Fruit fly (Drosophila melanogaster) whole organism, adult: ENCODE results near the gene CG8028.

Source experiments
- CG11617 ChIP-seq: fragments of 200-800 bp; sonication (Bioruptor generic); optimal IDR thresholded peaks from 2 replicates; lab custom pipeline; 2017; ENCODE audit warnings: mild to moderate bottlenecking, missing biosample characterization, missing genetic modification reagents, missing genetic modification characterization
- CG12768 ChIP-seq: fragments of 200-800 bp; sonication (Bioruptor generic); optimal IDR thresholded peaks from 2 replicates; lab custom pipeline; 2017; ENCODE audit warnings: missing biosample characterization, missing genetic modification characterization, mild to moderate bottlenecking, moderate library complexity, missing genetic modification reagents
- CG14711 ChIP-seq: fragments of 200-800 bp; sonication (Bioruptor generic); optimal IDR thresholded peaks from 2 replicates; lab custom pipeline; 2018; ENCODE audit warnings: missing biosample characterization, mild to moderate bottlenecking, missing genetic modification characterization, moderate library complexity
- CG1620 ChIP-seq: fragments of 200-800 bp; sonication (Bioruptor generic); optimal IDR thresholded peaks from 2 replicates; lab custom pipeline; 2016; ENCODE audit warnings: missing biosample characterization, missing genetic modification characterization
- CG33017 ChIP-seq: fragments of 200-800 bp; sonication (Bioruptor generic); optimal IDR thresholded peaks from 2 replicates; lab custom pipeline; 2018; ENCODE audit warnings: missing biosample characterization, mild to moderate bottlenecking, missing genetic modification characterization, moderate library complexity
- CG5204 ChIP-seq: fragments of 200-800 bp; sonication (Bioruptor generic); optimal IDR thresholded peaks from 2 replicates; lab custom pipeline; 2016; ENCODE audit warnings: missing biosample characterization, missing genetic modification characterization
- CG7045 ChIP-seq: fragments of 200-800 bp; sonication (Bioruptor generic); optimal IDR thresholded peaks from 2 replicates; lab custom pipeline; 2017; ENCODE audit warnings: missing biosample characterization, mild to moderate bottlenecking, missing genetic modification characterization
- CG7101 ChIP-seq: fragments of 200-800 bp; sonication (Bioruptor generic); optimal IDR thresholded peaks from 2 replicates; lab custom pipeline; 2018; ENCODE audit warnings: missing biosample characterization, mild to moderate bottlenecking, missing genetic modification characterization, moderate library complexity
- Clk ChIP-seq: fragments of 200-800 bp; sonication (Bioruptor generic); optimal IDR thresholded peaks from 2 replicates; lab custom pipeline; 2017; ENCODE audit warnings: missing biosample characterization, missing genetic modification characterization
- Crg-1 ChIP-seq: fragments of 200-800 bp; sonication (Bioruptor generic); optimal IDR thresholded peaks from 2 replicates; lab custom pipeline; 2016; ENCODE audit warnings: missing biosample characterization, missing genetic modification characterization
- Hr96 ChIP-seq: fragments of 200-800 bp; sonication (Bioruptor generic); optimal IDR thresholded peaks from 2 replicates; lab custom pipeline; 2016; ENCODE audit warnings: missing biosample characterization, missing genetic modification characterization
- Mnt ChIP-seq: fragments of 200-800 bp; sonication (Bioruptor generic); optimal IDR thresholded peaks from 2 replicates; lab custom pipeline; 2016; ENCODE audit warnings: missing biosample characterization, mild to moderate bottlenecking, missing genetic modification characterization
- bab1 ChIP-seq: fragments of 200-800 bp; sonication (Bioruptor generic); optimal IDR thresholded peaks from 3 replicates; lab custom pipeline; 2019; ENCODE audit warnings: missing biosample characterization, mild to moderate bottlenecking, missing genetic modification characterization, moderate library complexity
- cic ChIP-seq: fragments of 200-800 bp; sonication (Bioruptor generic); optimal IDR thresholded peaks from 2 replicates; lab custom pipeline; 2017; ENCODE audit warnings: missing biosample characterization, mild to moderate bottlenecking, missing genetic modification characterization, moderate library complexity
- cnc ChIP-seq, 2 experiments: fragments of >200 bp; optimal IDR thresholded peaks; 2 replicates each; lab custom pipeline; 2017
- kay ChIP-seq: fragments of 200-800 bp; sonication (Bioruptor generic); peaks from one replicate; lab custom pipeline; 2016; ENCODE audit warnings: missing biosample characterization, missing genetic modification characterization, borderline replicate concordance
- ovo ChIP-seq: fragments of 200-800 bp; sonication (Bioruptor generic); optimal IDR thresholded peaks from 2 replicates; lab custom pipeline; 2016; ENCODE audit warnings: missing biosample characterization, missing genetic modification characterization
- pad ChIP-seq: fragments of 200-800 bp; sonication (Bioruptor generic); optimal IDR thresholded peaks from 3 replicates; lab custom pipeline; 2017; ENCODE audit warnings: missing biosample characterization, missing genetic modification characterization, mild to moderate bottlenecking, moderate library complexity, missing genetic modification reagents
- tj ChIP-seq: fragments of 200-800 bp; sonication (Bioruptor generic); optimal IDR thresholded peaks from 3 replicates; lab custom pipeline; 2017; ENCODE audit warnings: missing biosample characterization, mild to moderate bottlenecking, missing genetic modification characterization, moderate library complexity
- toe ChIP-seq: fragments of 200-800 bp; sonication (Bioruptor generic); optimal IDR thresholded peaks from 2 replicates; lab custom pipeline; 2016; ENCODE audit warnings: missing biosample characterization, missing genetic modification characterization

The CG8028 gene

dm6 chrX:19276489-19277117 is 3.5 kb downstream of the CG8028 start, which contains the start of the genes CG32537 and CG32536:
Gene CG32537, minus strand, starts transcription at chrX:19276539.
Gene CG32536, minus strand, starts transcription at chrX:19276898.
- no peak for TF ChIP-seq CG1620 (GFP tag; lab: Kevin White, UChicago)
- TF ChIP-seq CG14711 (tag; lab: Kevin White, UChicago): no peak
- no peak for TF ChIP-seq Crg-1 (GFP tag; lab: Kevin White, UChicago)
- no peak for TF ChIP-seq Clk (GFP tag; lab: Kevin White, UChicago)
- TF ChIP-seq pad (GFP tag; lab: Kevin White, UChicago): no peak
- TF ChIP-seq ovo (GFP tag; lab: Kevin White, UChicago): peak; percentile 16
- peak; percentile 4 for TF ChIP-seq bab1 (GFP tag; lab: Kevin White, UChicago)
- TF ChIP-seq CG7101 (tag; lab: Kevin White, UChicago): no peak

dm6 chrX:19268484-19269068 is 11.6 kb downstream of the CG8028 start, which contains the start of gene CG8010:
Gene CG8010, minus strand, starts transcription at chrX:19268896.
- TF ChIP-seq CG1620 (GFP tag; lab: Kevin White, UChicago) (peak; percentile 24), CG7101 (tag; lab: Kevin White, UChicago) (peak; percentile 50), CG7045 (GFP tag; lab: Kevin White, UChicago) (no peak), CG14711 (tag; lab: Kevin White, UChicago) (no peak), Crg-1 (GFP tag; lab: Kevin White, UChicago) (peak; percentile 50), kay (GFP tag; lab: Kevin White, UChicago) (no peak), CG12768 (GFP tag; lab: Kevin White, UChicago) (no peak), Clk (GFP tag; lab: Kevin White, UChicago) (no peak), tj (GFP tag; lab: Kevin White, UChicago) (peak; percentile 97), Mnt (GFP tag; lab: Kevin White, UChicago) (peak; percentile 95), Hr96 (no peak), toe (GFP tag; lab: Kevin White, UChicago) (no peak), ovo (GFP tag; lab: Kevin White, UChicago) (no peak), CG11617 (GFP tag; lab: Kevin White, UChicago) (peak; percentile 48), pad (GFP tag; lab: Kevin White, UChicago) (peak; percentile 34), CG33017 (tag; lab: Kevin White, UChicago) (no peak), bab1 (GFP tag; lab: Kevin White, UChicago) (peak; percentile 44), CG5204 (no peak), cnc (optimal IDR thresholded peaks at IDR 0.05; lab: Kevin White, UChicago) (no peak), cic (GFP tag; lab: Kevin White, UChicago) (peak; percentile 32)

- TF ChIP-seq CG11617 (GFP tag; lab: Kevin White, UChicago): no peak
- peak; percentile 18 for TF ChIP-seq Mnt (GFP tag; lab: Kevin White, UChicago)
Measured at dm6 chrX:19265802-19266479, 14.2 kb downstream of the CG8028 start.

dm6 chrX:19264396-19264795 is 15.8 kb downstream of the CG8028 start:
- no peak for TF ChIP-seq pad (GFP tag; lab: Kevin White, UChicago)
- no peak for TF ChIP-seq Mnt (GFP tag; lab: Kevin White, UChicago)

dm6 chrX:19262553-19262952 is 17.6 kb downstream of the CG8028 start:
- TF ChIP-seq Hr96: no peak
- peak; percentile 41 for TF ChIP-seq bab1 (GFP tag; lab: Kevin White, UChicago)
- peak; percentile 15 for TF ChIP-seq CG7101 (tag; lab: Kevin White, UChicago)

dm6 chrX:19261528-19262102 is 18.5 kb downstream of the CG8028 start, which contains the start of gene Vav:
Gene Vav, plus strand, starts transcription at chrX:19261820.
- TF ChIP-seq toe (GFP tag; lab: Kevin White, UChicago) (no peak), CG7101 (tag; lab: Kevin White, UChicago) (no peak), CG7045 (GFP tag; lab: Kevin White, UChicago) (no peak), bab1 (GFP tag; lab: Kevin White, UChicago) (peak; percentile 52), CG1620 (GFP tag; lab: Kevin White, UChicago) (no peak), tj (GFP tag; lab: Kevin White, UChicago) (peak; percentile 15)
